Fruit fly (Drosophila melanogaster): ENCODE measurements around the gene CG2162.
A peak's percentile ranks its signal among the peaks of the same experiment; 100 is the strongest.

CG2162 gene

dm6 chr3L:3077568-3078107 is 42.6 kb downstream of the CG2162 start (continued):
- TF ChIP-seq CG12071 (GFP tag; optimal IDR thresholded peaks at IDR 0.05): peak; percentile 26
- peak; percentile 90 for TF ChIP-seq abd-A (tag; optimal IDR thresholded peaks at IDR 0.05)
- TF ChIP-seq Dbx (GFP tag; IDR thresholded peaks at IDR 0.05): peak; percentile 61; the same call in 1 of the 3 replicates
- 0 out of 3 replicates have a peak, but pooled peaks have one; percentile 47 for TF ChIP-seq z (GFP tag; IDR thresholded peaks at IDR 0.05)
- TF ChIP-seq vfl (GFP tag; optimal IDR thresholded peaks at IDR 0.05): peak; percentile 13
- TF ChIP-seq CG14667 (GFP tag; IDR thresholded peaks at IDR 0.05): no peak
- TF ChIP-seq CG5245 (GFP tag; optimal IDR thresholded peaks at IDR 0.05): peak; percentile 14
- peak in 1 of 2 experiments; percentile 51 for TF ChIP-seq eve (GFP tag; optimal IDR thresholded peaks at IDR 0.05)
- TF ChIP-seq H2.0 (GFP tag; IDR thresholded peaks at IDR 0.05): no peak
- TF ChIP-seq HLHmδ (GFP tag; optimal IDR thresholded peaks at IDR 0.05): no peak
- no peak for TF ChIP-seq CG3065 (GFP tag; optimal IDR thresholded peaks at IDR 0.05)
- TF ChIP-seq lilli (GFP tag; optimal IDR thresholded peaks at IDR 0.05): peak; percentile 71
- 0 out of 4 replicates have a peak, but pooled peaks have one; percentile 24 for TF ChIP-seq Dll (GFP tag; IDR thresholded peaks at IDR 0.05; ENCODE audit: partially characterized antibody)
- TF ChIP-seq ham (GFP tag; IDR thresholded peaks at IDR 0.05): no peak

dm6 chr3L:3078398-3079155 is 43.6 kb downstream of the CG2162 start:
- TF ChIP-seq Gug (GFP tag; IDR thresholded peaks at IDR 0.05) (no peak), CG11247 (GFP tag; IDR thresholded peaks at IDR 0.05) (no peak), pnt (GFP tag; optimal IDR thresholded peaks at IDR 0.05) (no peak), CG34224 (GFP tag; IDR thresholded peaks at IDR 0.05; ENCODE audit: partially characterized antibody) (no peak), CG8089 (GFP tag; optimal IDR thresholded peaks at IDR 0.05) (no peak), ewg (GFP tag; optimal IDR thresholded peaks at IDR 0.05) (no peak), CG12769 (tag; optimal IDR thresholded peaks at IDR 0.05) (peak; percentile 69), emc (GFP tag; optimal IDR thresholded peaks at IDR 0.05) (no peak), NC2α (GFP tag; optimal IDR thresholded peaks at IDR 0.05) (no peak), CG17186 (GFP tag; optimal IDR thresholded peaks at IDR 0.05) (no peak), sima (GFP tag; optimal IDR thresholded peaks at IDR 0.05) (no peak), usp (GFP tag; optimal IDR thresholded peaks at IDR 0.05) (no peak), Doc3 (GFP tag; IDR thresholded peaks at IDR 0.05; ENCODE audit: partially characterized antibody) (no peak), CG10267 (tag; optimal IDR thresholded peaks at IDR 0.05) (peak; percentile 20), B-H1 (GFP tag; IDR thresholded peaks at IDR 0.05) (no peak; the same call in 2 of the 3 replicates), CG14014 (GFP tag; IDR thresholded peaks at IDR 0.05) (peak; percentile 61; the same call in 1 of the 2 replicates), Atf3 (GFP tag; optimal IDR thresholded peaks at IDR 0.05) (no peak), B-H2 (GFP tag; optimal IDR thresholded peaks at IDR 0.05) (no peak), CG10959 (GFP tag; IDR thresholded peaks at IDR 0.05) (no peak), CG13624 (GFP tag; optimal IDR thresholded peaks at IDR 0.05) (no peak), CG10209 (GFP tag; optimal IDR thresholded peaks at IDR 0.05) (peak; percentile 47), so (GFP tag; IDR thresholded peaks at IDR 0.05) (peak; percentile 66; the same call in 2 of the 3 replicates), shn (GFP tag; optimal IDR thresholded peaks at IDR 0.05) (no peak), Atf-2 (GFP tag; optimal IDR thresholded peaks at IDR 0.05) (no peak), Pdp1 (GFP tag; optimal IDR thresholded peaks at IDR 0.05) (no peak), CG2202 (tag; optimal IDR thresholded peaks at IDR 0.05) (no peak), Jarid2 (GFP tag; optimal IDR thresholded peaks at IDR 0.05) (no peak), CG2712 (tag; optimal IDR thresholded peaks at IDR 0.05) (peak; percentile 29), Aef1 (GFP tag; IDR thresholded peaks at IDR 0.05) (no peak; the same call in 2 of the 3 replicates), hkb (optimal IDR thresholded peaks at IDR 0.05) (no peak), hkb (GFP tag; IDR thresholded peaks at IDR 0.05) (no peak; the same call in 1 of the 2 replicates), CG42726 (GFP tag; IDR thresholded peaks at IDR 0.05; ENCODE audit: partially characterized antibody) (no peak), Hr3 (GFP tag; optimal IDR thresholded peaks at IDR 0.05) (no peak), Tbp (GFP tag; optimal IDR thresholded peaks at IDR 0.05) (no peak), Spps (tag; optimal IDR thresholded peaks at IDR 0.05) (no peak)
